Fruit fly (Drosophila melanogaster) whole organism, embryonic: Measurements from ENCODE around the gene CG14913.

Experiments used
- ATbp ChIP-seq: fragments of 200-800 bp; sonication (Bioruptor generic); optimal IDR thresholded peaks from 2 replicates; lab custom pipeline; 2017; ENCODE audit warnings: missing biosample characterization, mild to moderate bottlenecking, missing genetic modification characterization, missing genetic modification reagents
- Bdp1 ChIP-seq: fragments of 200-800 bp; sonication (Bioruptor generic); optimal IDR thresholded peaks from 3 replicates; lab custom pipeline; 2016; ENCODE audit warnings: missing biosample characterization, missing genetic modification characterization
- CG11398 ChIP-seq: fragments of 200-800 bp; sonication (Bioruptor generic); optimal IDR thresholded peaks from 2 replicates; lab custom pipeline; 2016; ENCODE audit warnings: missing biosample characterization, missing genetic modification characterization
- CG11560 ChIP-seq: fragments of 200-800 bp; sonication (Bioruptor generic); IDR thresholded peaks from 3 replicates; pipeline ENCODE4 v1.3.6; 2022; ENCODE audit warnings: missing biosample characterization, missing genetic modification characterization
- CG1233 ChIP-seq: fragments of 200-800 bp; sonication (Bioruptor generic); optimal IDR thresholded peaks from 4 replicates; lab custom pipeline; 2018; ENCODE audit warnings: missing biosample characterization, mild to moderate bottlenecking, missing genetic modification characterization
- CG13296 ChIP-seq: fragments of 200-800 bp; sonication (Bioruptor generic); optimal IDR thresholded peaks from 3 replicates; lab custom pipeline; 2018; ENCODE audit warnings: missing biosample characterization, mild to moderate bottlenecking, missing genetic modification characterization
- CG15479 ChIP-seq: fragments of 200-800 bp; sonication (Bioruptor generic); optimal IDR thresholded peaks from 3 replicates; lab custom pipeline; 2019; ENCODE audit warnings: missing biosample characterization, mild to moderate bottlenecking, missing genetic modification characterization, moderate library complexity
- CG18262 ChIP-seq: fragments of 200-800 bp; optimal IDR thresholded peaks from 3 replicates; lab custom pipeline; 2019; ENCODE audit warnings: missing biosample characterization, mild to moderate bottlenecking, missing genetic modification characterization, moderate library complexity
- CG18764 ChIP-seq: fragments of 200-800 bp; sonication (Bioruptor generic); optimal IDR thresholded peaks from 3 replicates; lab custom pipeline; 2016; ENCODE audit warnings: missing biosample characterization, missing genetic modification characterization
- CG2116 ChIP-seq: fragments of 200-800 bp; sonication (Bioruptor generic); optimal IDR thresholded peaks from 3 replicates; lab custom pipeline; 2018; ENCODE audit warnings: missing biosample characterization, mild to moderate bottlenecking, missing genetic modification characterization
- CG2120 ChIP-seq: fragments of 200-800 bp; sonication (Bioruptor generic); optimal IDR thresholded peaks from 3 replicates; lab custom pipeline; 2016; ENCODE audit warnings: missing biosample characterization, missing genetic modification characterization
- CG30431 ChIP-seq: fragments of 200-800 bp; sonication (Bioruptor generic); optimal IDR thresholded peaks from 2 replicates; lab custom pipeline; 2017; ENCODE audit warnings: missing biosample characterization, missing genetic modification characterization
- CG33213 ChIP-seq: fragments of 200-800 bp; sonication (Bioruptor generic); optimal IDR thresholded peaks from 3 replicates; lab custom pipeline; 2016; ENCODE audit warnings: missing biosample characterization, missing genetic modification characterization
- CG3407 ChIP-seq: fragments of 200-800 bp; sonication (Bioruptor generic); optimal IDR thresholded peaks from 2 replicates; lab custom pipeline; 2018; ENCODE audit warnings: missing biosample characterization, mild to moderate bottlenecking, missing genetic modification characterization
- CG6254 ChIP-seq: fragments of 200-800 bp; sonication (Bioruptor generic); optimal IDR thresholded peaks from 3 replicates; lab custom pipeline; 2017; ENCODE audit warnings: mild to moderate bottlenecking, missing biosample characterization, missing genetic modification reagents, missing genetic modification characterization
- CG7556 ChIP-seq: fragments of 200-800 bp; sonication (Bioruptor generic); optimal IDR thresholded peaks from 2 replicates; lab custom pipeline; 2017; ENCODE audit warnings: missing biosample characterization, mild to moderate bottlenecking, missing genetic modification characterization
- CG7839 ChIP-seq: fragments of 200-800 bp; sonication (Bioruptor generic); optimal IDR thresholded peaks from 3 replicates; lab custom pipeline; 2018; ENCODE audit warnings: missing biosample characterization, mild to moderate bottlenecking, missing genetic modification characterization, moderate library complexity
- CG7963 ChIP-seq: fragments of 200-800 bp; sonication (Bioruptor generic); IDR thresholded peaks from 3 replicates; pipeline ENCODE4 v1.3.6; 2022; ENCODE audit warnings: missing biosample characterization, missing genetic modification characterization; ENCODE audit not compliant: partially characterized antibody
- CG9609 ChIP-seq: fragments of 200-800 bp; sonication (Bioruptor generic); optimal IDR thresholded peaks from 3 replicates; lab custom pipeline; 2016; ENCODE audit warnings: missing biosample characterization, missing genetic modification characterization
- CG9727 ChIP-seq: fragments of 200-800 bp; sonication (Bioruptor generic); optimal IDR thresholded peaks from 3 replicates; lab custom pipeline; 2017; ENCODE audit warnings: missing biosample characterization, mild to moderate bottlenecking, missing genetic modification characterization
- CG9797 ChIP-seq: fragments of 200-800 bp; sonication (Bioruptor generic); optimal IDR thresholded peaks from 3 replicates; lab custom pipeline; 2018; ENCODE audit warnings: missing biosample characterization, mild to moderate bottlenecking, missing genetic modification characterization
- CG9817 ChIP-seq: fragments of 200-800 bp; sonication (Bioruptor generic); optimal IDR thresholded peaks from 2 replicates; lab custom pipeline; 2018; ENCODE audit warnings: missing biosample characterization, mild to moderate bottlenecking, missing genetic modification characterization, moderate library complexity
- D19A ChIP-seq: fragments of 200-800 bp; optimal IDR thresholded peaks from 3 replicates; lab custom pipeline; 2019; ENCODE audit warnings: missing biosample characterization, mild to moderate bottlenecking, missing genetic modification characterization, moderate library complexity
- H2.0 ChIP-seq: fragments of 200-800 bp; sonication (Bioruptor generic); IDR thresholded peaks from 2 replicates; pipeline ENCODE4 v1.3.6; 2022; ENCODE audit warnings: missing biosample characterization, missing genetic modification characterization
- HLH3B ChIP-seq: fragments of 200-800 bp; sonication (Bioruptor generic); IDR thresholded peaks from 2 replicates; pipeline ENCODE4 v1.3.6; 2022; ENCODE audit warnings: missing biosample characterization, missing genetic modification characterization
- Kr ChIP-seq: fragments of 200-800 bp; sonication (Bioruptor generic); optimal IDR thresholded peaks from 2 replicates; lab custom pipeline; 2017; ENCODE audit warnings: missing biosample characterization, mild to moderate bottlenecking, missing genetic modification characterization
- Neu2 ChIP-seq: fragments of 200-800 bp; sonication (Bioruptor generic); optimal IDR thresholded peaks from 3 replicates; lab custom pipeline; 2016; ENCODE audit warnings: missing biosample characterization, missing genetic modification characterization, borderline replicate concordance
- Side ChIP-seq: fragments of 200-800 bp; sonication (Bioruptor generic); optimal IDR thresholded peaks from 2 replicates; lab custom pipeline; 2016; ENCODE audit warnings: missing biosample characterization, missing genetic modification characterization
- Taf1 ChIP-seq: fragments of 200-800 bp; sonication (Bioruptor generic); IDR thresholded peaks from 2 replicates; pipeline ENCODE4 v1.3.6; 2022; ENCODE audit warnings: missing biosample characterization, missing genetic modification characterization
- amos ChIP-seq: fragments of 200-800 bp; sonication (Bioruptor generic); IDR thresholded peaks from 2 replicates; pipeline ENCODE4 v1.3.6; 2022; ENCODE audit warnings: missing biosample characterization, missing genetic modification characterization; ENCODE audit not compliant: partially characterized antibody
- chinmo ChIP-seq: fragments of 200-800 bp; sonication (Bioruptor generic); IDR thresholded peaks from 4 replicates; pipeline ENCODE4 v1.3.6; 2022; ENCODE audit warnings: missing biosample characterization, missing genetic modification characterization; ENCODE audit not compliant: partially characterized antibody
- disco-r ChIP-seq: fragments of 200-800 bp; sonication (Bioruptor generic); optimal IDR thresholded peaks from 2 replicates; lab custom pipeline; 2016; ENCODE audit warnings: missing biosample characterization, missing genetic modification characterization
- fru ChIP-seq: fragments of >200 bp; optimal IDR thresholded peaks from 2 replicates; lab custom pipeline; 2017
- gcm2 ChIP-seq: fragments of 200-800 bp; sonication (Bioruptor generic); optimal IDR thresholded peaks from 2 replicates; lab custom pipeline; 2016; ENCODE audit warnings: missing biosample characterization, missing genetic modification characterization
- gem ChIP-seq: fragments of 200-800 bp; sonication (Bioruptor generic); optimal IDR thresholded peaks from 2 replicates; lab custom pipeline; 2019; ENCODE audit warnings: missing biosample characterization, mild to moderate bottlenecking, missing genetic modification characterization, moderate library complexity
- h ChIP-seq: fragments of >200 bp; optimal IDR thresholded peaks from 2 replicates; lab custom pipeline; 2017
- insv ChIP-seq, 2 experiments: fragments of 200-800 bp; sonication (Bioruptor generic); optimal IDR thresholded peaks; 3 replicates each; lab custom pipeline; 2016 to 2018; ENCODE audit warnings: missing biosample characterization in 2 of 2, missing genetic modification characterization in 2 of 2
- klu ChIP-seq: fragments of 200-800 bp; sonication (Bioruptor generic); IDR thresholded peaks from 2 replicates; pipeline ENCODE4 v1.3.6; 2022; ENCODE audit warnings: missing biosample characterization, missing genetic modification characterization
- lmd ChIP-seq: fragments of 200-800 bp; sonication (Bioruptor generic); IDR thresholded peaks from 2 replicates; pipeline ENCODE4 v1.3.6; 2022; ENCODE audit warnings: missing biosample characterization, missing genetic modification characterization
- nom ChIP-seq: fragments of 200-800 bp; sonication (Bioruptor generic); optimal IDR thresholded peaks from 2 replicates; lab custom pipeline; 2017; ENCODE audit warnings: missing biosample characterization, missing genetic modification characterization, mild to moderate bottlenecking, moderate library complexity, missing genetic modification reagents
- pfk ChIP-seq: fragments of 200-800 bp; sonication (Bioruptor generic); optimal IDR thresholded peaks from 2 replicates; lab custom pipeline; 2018; ENCODE audit warnings: missing biosample characterization, mild to moderate bottlenecking, missing genetic modification characterization, moderate library complexity
- rib ChIP-seq: fragments of 200-800 bp; sonication (Bioruptor generic); IDR thresholded peaks from 2 replicates; pipeline ENCODE4 v1.3.6; 2022; ENCODE audit warnings: missing biosample characterization, missing genetic modification characterization
- ro ChIP-seq: fragments of 200-800 bp; sonication (Bioruptor generic); IDR thresholded peaks from 2 replicates; pipeline ENCODE4 v1.3.6; 2022; ENCODE audit warnings: missing biosample characterization, missing genetic modification characterization
- schlank ChIP-seq: fragments of 200-800 bp; sonication (Bioruptor generic); optimal IDR thresholded peaks from 2 replicates; lab custom pipeline; 2018; ENCODE audit warnings: missing biosample characterization, mild to moderate bottlenecking, missing genetic modification characterization
- sens ChIP-seq: fragments of 200-800 bp; sonication (Bioruptor generic); peaks from one replicate; lab custom pipeline; 2016; ENCODE audit warnings: missing biosample characterization, missing genetic modification characterization
- sisA ChIP-seq: fragments of 200-800 bp; sonication (Bioruptor generic); IDR thresholded peaks from 2 replicates; pipeline ENCODE4 v1.3.6; 2022; ENCODE audit warnings: missing biosample characterization, missing genetic modification characterization
- trh ChIP-seq: fragments of 200-800 bp; sonication (Bioruptor generic); optimal IDR thresholded peaks from 2 replicates; lab custom pipeline; 2016; ENCODE audit warnings: missing biosample characterization, missing genetic modification characterization
- tup ChIP-seq: fragments of 200-800 bp; sonication (Bioruptor generic); optimal IDR thresholded peaks from 2 replicates; lab custom pipeline; 2016; ENCODE audit warnings: missing biosample characterization, mild to moderate bottlenecking, missing genetic modification characterization, moderate library complexity
- unc-4 ChIP-seq: fragments of 200-800 bp; sonication (Bioruptor generic); IDR thresholded peaks from 2 replicates; pipeline ENCODE4 v1.3.6; 2022; ENCODE audit warnings: missing biosample characterization, missing genetic modification characterization; ENCODE audit not compliant: partially characterized antibody
- z ChIP-seq: fragments of 200-800 bp; sonication (Bioruptor generic); IDR thresholded peaks from 3 replicates; pipeline ENCODE4 v1.3.6; 2022; ENCODE audit warnings: missing biosample characterization, missing genetic modification characterization

CG14913 gene

DNA sequence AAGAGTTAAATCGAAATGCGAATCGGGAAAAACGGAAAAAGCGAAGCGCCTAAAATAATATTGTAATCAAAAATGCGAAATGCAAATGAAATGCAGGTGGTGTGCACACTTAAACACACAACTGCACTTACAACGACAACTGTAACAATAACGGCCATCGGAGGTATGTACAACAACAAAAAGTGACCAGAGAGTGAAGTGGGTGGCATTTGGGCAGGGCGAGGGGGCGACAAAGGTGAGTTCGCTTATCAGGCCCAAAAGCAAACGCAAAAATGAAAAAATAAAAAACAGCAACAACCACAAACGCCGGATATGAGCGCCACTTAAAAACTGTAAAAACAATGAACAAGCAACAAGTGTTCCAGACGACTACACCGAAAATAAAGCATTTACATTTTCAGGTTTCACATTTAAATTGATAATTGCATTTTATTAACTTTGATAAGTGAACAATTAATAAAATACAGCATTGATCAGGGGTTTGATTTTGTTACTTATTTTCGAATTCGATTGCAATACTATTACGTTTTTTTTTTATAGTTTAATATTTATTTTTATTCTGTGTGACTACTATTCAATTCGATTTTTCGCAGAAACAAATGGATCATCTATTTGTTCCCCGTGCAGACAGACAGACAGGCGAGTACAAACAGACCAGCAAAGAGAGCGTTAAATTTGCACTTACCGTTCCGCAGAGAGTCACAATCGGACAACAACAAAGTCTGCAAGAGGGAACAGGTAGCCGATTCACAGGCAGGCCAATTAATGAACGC is 48.5 kb downstream of the CG14913 start (continued):
- TF ChIP-seq chinmo (no peak), lmd (peak; percentile 59; the same call in 1 of the 2 replicates), sisA (GFP tag; lab: Robert Waterston, UW) (no peak), z (GFP tag; lab: Robert Waterston, UW) (no peak), CG9727 (peak; percentile 12), Bdp1 (GFP tag; lab: Kevin White, UChicago) (no peak), insv (GFP tag; optimal IDR thresholded peaks at IDR 0.05; lab: Kevin White, UChicago) (no peak), CG6254 (GFP tag; lab: Kevin White, UChicago) (no peak), Side (no peak), CG18262 (tag; lab: Kevin White, UChicago) (no peak), CG7963 (GFP tag; lab: Robert Waterston, UW) (no peak), H2.0 (GFP tag; lab: Robert Waterston, UW) (0 out of 2 replicates have a peak, but pooled peaks have one; percentile 4), CG3407 (no peak), gem (tag; lab: Kevin White, UChicago) (peak; percentile 67), CG9797 (GFP tag; lab: Kevin White, UChicago) (no peak), pfk (GFP tag; lab: Kevin White, UChicago) (no peak), CG1233 (GFP tag; lab: Kevin White, UChicago) (no peak), trh (no peak), CG11560 (tag; lab: Robert Waterston, UW) (no peak), CG11398 (no peak), CG2116 (no peak), disco-r (no peak), CG33213 (GFP tag; lab: Kevin White, UChicago) (no peak), CG18764 (GFP tag; lab: Kevin White, UChicago) (no peak), sens (no peak), Kr (GFP tag; lab: Kevin White, UChicago) (no peak), CG2120 (peak; percentile 63), nom (GFP tag; lab: Kevin White, UChicago) (no peak), rib (GFP tag; lab: Robert Waterston, UW) (0 out of 2 replicates have a peak, but pooled peaks have one; percentile 34), amos (no peak), fru (no peak), klu (GFP tag; lab: Robert Waterston, UW) (no peak), CG30431 (GFP tag; lab: Kevin White, UChicago) (no peak), Neu2 (GFP tag; lab: Kevin White, UChicago) (no peak), h (no peak), CG7839 (tag; lab: Kevin White, UChicago) (peak; percentile 68), CG15479 (GFP tag; lab: Kevin White, UChicago) (no peak), D19A (tag; lab: Kevin White, UChicago) (no peak), CG7556 (GFP tag; lab: Kevin White, UChicago) (peak; percentile 5), CG9817 (tag; lab: Kevin White, UChicago) (peak; percentile 34), schlank (tag; lab: Kevin White, UChicago) (no peak), tup (GFP tag; lab: Kevin White, UChicago) (no peak), ro (GFP tag; lab: Robert Waterston, UW) (no peak), HLH3B (GFP tag; lab: Robert Waterston, UW) (no peak), unc-4 (no peak), CG9609 (GFP tag; lab: Kevin White, UChicago) (no peak), Taf1 (GFP tag; lab: Robert Waterston, UW) (peak; percentile 24; the same call in 1 of the 2 replicates), gcm2 (GFP tag; lab: Kevin White, UChicago) (no peak), CG13296 (GFP tag; lab: Kevin White, UChicago) (peak; percentile 11), ATbp (no peak)
